Worm (Caenorhabditis elegans) whole organism, L3 larva: Measurements from ENCODE around the gene pld-1.

Source experiments
- pha-4 ChIP-seq: fragments of 150-350 bp; optimal IDR thresholded peaks from 2 replicates; lab custom pipeline; 2014; ENCODE audit warnings: missing biosample characterization, missing genetic modification reagents, missing genetic modification characterization
- pqm-1 ChIP-seq: fragments of 150-350 bp; optimal IDR thresholded peaks from 2 replicates; lab custom pipeline; 2017; ENCODE audit warnings: missing biosample characterization, missing genetic modification characterization, inconsistent platforms

DNA sequence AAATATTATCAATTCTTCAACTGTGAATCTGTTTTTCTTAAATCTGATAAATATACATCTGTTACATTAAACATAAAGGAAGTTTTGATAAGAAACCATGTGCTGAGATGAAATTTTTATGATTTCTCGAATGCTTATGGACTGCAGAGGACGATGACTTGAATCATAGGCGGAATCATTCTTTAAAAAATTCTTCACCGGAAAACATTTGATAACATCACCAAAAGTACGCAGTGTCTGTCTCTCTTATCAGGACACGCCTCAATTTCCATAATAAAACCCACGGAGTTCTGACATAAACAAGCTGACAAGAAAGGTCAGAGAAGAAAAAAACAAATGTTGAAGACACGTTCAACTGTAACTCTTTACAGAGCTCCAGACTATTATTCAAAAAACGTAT, 18.2 kb upstream of the pld-1 start, which contains the start of gene F09C12.2:
- TF ChIP-seq pqm-1 (peak; percentile 38), pha-4 (peak; percentile 38)
